Worm (Caenorhabditis elegans) whole organism, midembryonic: ENCODE measurements around the gene ZK938.10.

ENCODE experiments used
- T22C8.4 ChIP-seq: fragments of 200-800 bp; sonication (Bioruptor generic); IDR thresholded peaks from 2 replicates; pipeline ENCODE4 v1.3.6; 2022; ENCODE audit warnings: missing genetic modification characterization, missing compliant biosample characterization
- cog-1 ChIP-seq: sonication (generic microtip); optimal IDR thresholded peaks from 2 replicates; lab custom pipeline; 2016; ENCODE audit warnings: missing genetic modification characterization, missing compliant biosample characterization
- flt-1 ChIP-seq: fragments of 200-800 bp; sonication (Bioruptor generic); IDR thresholded peaks from 2 replicates; pipeline ENCODE4 v1.3.6; 2022; ENCODE audit warnings: missing genetic modification characterization, missing compliant biosample characterization
- klf-2 ChIP-seq: fragments of 200-800 bp; sonication (Bioruptor generic); conservative IDR thresholded peaks from 2 replicates; pipeline ENCODE4 v1.3.6; 2022; ENCODE audit warnings: missing genetic modification reagents, missing genetic modification characterization, missing compliant biosample characterization
- med-1 ChIP-seq: sonication (generic microtip); optimal IDR thresholded peaks from 2 replicates; lab custom pipeline; 2017; ENCODE audit warnings: missing genetic modification characterization, mild to moderate bottlenecking, missing compliant biosample characterization, antibody characterized with exemption, missing genetic modification reagents; ENCODE audit not compliant: insufficient read depth
- ref-1 ChIP-seq: fragments of 200-800 bp; sonication (Bioruptor generic); conservative IDR thresholded peaks from 2 replicates; pipeline ENCODE4 v1.3.6; 2022; ENCODE audit warnings: missing genetic modification reagents, missing genetic modification characterization, missing compliant biosample characterization
- tab-1 ChIP-seq: fragments of 200-800 bp; sonication (Bioruptor generic); IDR thresholded peaks from 2 replicates; pipeline ENCODE4 v1.3.6; 2022; ENCODE audit warnings: missing genetic modification characterization, missing compliant biosample characterization
- ztf-23 ChIP-seq: fragments of 200-800 bp; sonication (Bioruptor generic); IDR thresholded peaks from 2 replicates; pipeline ENCODE4 v1.3.6; 2022; ENCODE audit warnings: missing genetic modification reagents, missing genetic modification characterization, missing compliant biosample characterization
- ztf-29 ChIP-seq: fragments of 200-800 bp; sonication (Bioruptor generic); IDR thresholded peaks from 2 replicates; pipeline ENCODE4 v1.3.6; 2022; ENCODE audit warnings: missing genetic modification reagents, missing genetic modification characterization, missing compliant biosample characterization

ZK938.10 gene

ce11 chrII:9834921-9835320, 15.9 kb downstream of the ZK938.10 start, which contains the start of gene arrd-5:
arrd-5 (plus strand) TSS chrII:9835221.
- TF ChIP-seq ztf-23 (GFP tag; lab: Robert Waterston, UW) (no peak), cog-1 (tag; lab: Kevin White, UChicago) (no peak), klf-2 (GFP tag; lab: Robert Waterston, UW) (no peak), med-1 (no peak), T22C8.4 (GFP tag; lab: Robert Waterston, UW) (no peak), tab-1 (GFP tag; lab: Robert Waterston, UW) (no peak), flt-1 (no peak), ref-1 (GFP tag; lab: Robert Waterston, UW) (no peak), ztf-29 (no peak)

ce11 chrII:9833855-9834254, 17.0 kb downstream of the ZK938.10 start, which contains the start of gene ZK938.3:
ZK938.3 (minus strand) TSS chrII:9833955.
- TF ChIP-seq flt-1 (no peak), cog-1 (tag; lab: Kevin White, UChicago) (no peak), klf-2 (GFP tag; lab: Robert Waterston, UW) (no peak), ztf-29 (no peak), tab-1 (GFP tag; lab: Robert Waterston, UW) (no peak), ref-1 (GFP tag; lab: Robert Waterston, UW) (no peak), T22C8.4 (GFP tag; lab: Robert Waterston, UW) (no peak), med-1 (no peak), ztf-23 (GFP tag; lab: Robert Waterston, UW) (no peak)

- TF ChIP-seq T22C8.4 (GFP tag; lab: Robert Waterston, UW), result no peak
- no peak for TF ChIP-seq ztf-23 (GFP tag; lab: Robert Waterston, UW)
- no peak for TF ChIP-seq cog-1 (tag; lab: Kevin White, UChicago)
- TF ChIP-seq ref-1 (GFP tag; lab: Robert Waterston, UW), result no peak
- TF ChIP-seq klf-2 (GFP tag; lab: Robert Waterston, UW), result no peak
- no peak for TF ChIP-seq med-1
- TF ChIP-seq ztf-29, result no peak
- no peak for TF ChIP-seq tab-1 (GFP tag; lab: Robert Waterston, UW)
- TF ChIP-seq flt-1, result no peak
These were observed 19.8 kb downstream of the ZK938.10 start, which contains the start of gene ZK938.12 for ce11 chrII:9831033-9831432. ZK938.12 (plus strand) TSS chrII:9831333.

ce11 chrII:9829108-9829507, 21.7 kb downstream of the ZK938.10 start, which contains the start of gene ZK938.1:
ZK938.1 (plus strand) TSS chrII:9829408.
- no peak for TF ChIP-seq ztf-23 (GFP tag; lab: Robert Waterston, UW)
- TF ChIP-seq klf-2 (GFP tag; lab: Robert Waterston, UW), result no peak
- TF ChIP-seq ztf-29, result no peak
- TF ChIP-seq ref-1 (GFP tag; lab: Robert Waterston, UW), result no peak
- TF ChIP-seq med-1, result no peak

- TF ChIP-seq T22C8.4 (GFP tag; lab: Robert Waterston, UW) (no peak), ztf-29 (no peak), ztf-23 (GFP tag; lab: Robert Waterston, UW) (no peak), cog-1 (tag; lab: Kevin White, UChicago) (no peak), klf-2 (GFP tag; lab: Robert Waterston, UW) (no peak), tab-1 (GFP tag; lab: Robert Waterston, UW) (no peak), flt-1 (no peak), ref-1 (GFP tag; lab: Robert Waterston, UW) (no peak), med-1 (no peak)
These were observed 22.3 kb downstream of the ZK938.10 start for ce11 chrII:9828502-9828901.

- TF ChIP-seq ztf-23 (GFP tag; lab: Robert Waterston, UW), result no peak
- no peak for TF ChIP-seq klf-2 (GFP tag; lab: Robert Waterston, UW)
- no peak for TF ChIP-seq tab-1 (GFP tag; lab: Robert Waterston, UW)
- no peak for TF ChIP-seq T22C8.4 (GFP tag; lab: Robert Waterston, UW)
- no peak for TF ChIP-seq ref-1 (GFP tag; lab: Robert Waterston, UW)
- no peak for TF ChIP-seq ztf-29
- TF ChIP-seq cog-1 (tag; lab: Kevin White, UChicago), result no peak
- TF ChIP-seq flt-1, result no peak
- no peak for TF ChIP-seq med-1
These were observed 23.0 kb downstream of the ZK938.10 start, which contains the start of gene eyg-1 for ce11 chrII:9827852-9828251. eyg-1 (minus strand) TSS chrII:9827952.

ce11 chrII:9826946-9827345, 23.9 kb downstream of the ZK938.10 start:
- no peak for TF ChIP-seq flt-1
- no peak for TF ChIP-seq cog-1 (tag; lab: Kevin White, UChicago)
- no peak for TF ChIP-seq T22C8.4 (GFP tag; lab: Robert Waterston, UW)
- no peak for TF ChIP-seq med-1
- TF ChIP-seq ref-1 (GFP tag; lab: Robert Waterston, UW), result no peak
- TF ChIP-seq klf-2 (GFP tag; lab: Robert Waterston, UW), result no peak
- no peak for TF ChIP-seq ztf-23 (GFP tag; lab: Robert Waterston, UW)
- no peak for TF ChIP-seq ztf-29
- no peak for TF ChIP-seq tab-1 (GFP tag; lab: Robert Waterston, UW)

- no peak for TF ChIP-seq ztf-29
- no peak for TF ChIP-seq med-1
- TF ChIP-seq ref-1 (GFP tag; lab: Robert Waterston, UW), result no peak
- TF ChIP-seq klf-2 (GFP tag; lab: Robert Waterston, UW), result no peak
- no peak for TF ChIP-seq ztf-23 (GFP tag; lab: Robert Waterston, UW)
- no peak for TF ChIP-seq flt-1
- no peak for TF ChIP-seq T22C8.4 (GFP tag; lab: Robert Waterston, UW)
- TF ChIP-seq cog-1 (tag; lab: Kevin White, UChicago), result no peak
- no peak for TF ChIP-seq tab-1 (GFP tag; lab: Robert Waterston, UW)
These were observed 43.3 kb downstream of the ZK938.10 start, which contains the start of gene cyp-13A8 for ce11 chrII:9807519-9807972. cyp-13A8 (minus strand) TSS chrII:9807569.

- no peak for TF ChIP-seq cog-1 (tag; lab: Kevin White, UChicago)
- TF ChIP-seq klf-2 (GFP tag; lab: Robert Waterston, UW), result no peak
- TF ChIP-seq flt-1, result no peak
- no peak for TF ChIP-seq tab-1 (GFP tag; lab: Robert Waterston, UW)
- TF ChIP-seq ref-1 (GFP tag; lab: Robert Waterston, UW), result no peak
- no peak for TF ChIP-seq ztf-29
- TF ChIP-seq med-1, result no peak
- TF ChIP-seq ztf-23 (GFP tag; lab: Robert Waterston, UW), result no peak
- TF ChIP-seq T22C8.4 (GFP tag; lab: Robert Waterston, UW), result no peak
These were observed 47.5 kb downstream of the ZK938.10 start, which contains the start of gene cyp-13A7 for ce11 chrII:9803320-9803719. cyp-13A7 (plus strand) TSS chrII:9803620.
